Worm (Caenorhabditis elegans) whole organism, early embryonic: ENCODE measurements around the gene nstp-6.
"Not testable (repeated sequence)": the region's sequence is repeated elsewhere in the genome, so short reads cannot be mapped to it uniquely, and the experiment has no call there.

Source experiments
- ama-1 ChIP-seq: fragments of 150-350 bp; optimal IDR thresholded peaks from 2 replicates; lab custom pipeline; 2014
- ceh-36 ChIP-seq: sonication (generic microtip); optimal IDR thresholded peaks from 2 replicates; lab custom pipeline; 2016; ENCODE audit warnings: missing genetic modification characterization, inconsistent platforms, missing compliant biosample characterization

- TF ChIP-seq ama-1 (lab: Kevin White, UChicago); ceh-36 (tag; lab: Kevin White, UChicago): not testable (repeated sequence)
Observed at ce11 chrIV:3582806-3583205, 35.4 kb upstream of the nstp-6 start, which contains the start of gene blos-7.
